Worm (Caenorhabditis elegans): ENCODE measurements around the gene C04C3.6.

The C04C3.6 gene

ce11 chrIV:3384593-3384992, 37.8 kb downstream of the C04C3.6 start (continued):
- TF ChIP-seq snpc-1.3 (tag; optimal IDR thresholded peaks at IDR 0.05; ENCODE audit: insufficient read depth) = no peak
- no peak for TF ChIP-seq ceh-79 (tag; optimal IDR thresholded peaks at IDR 0.05)
- no peak for TF ChIP-seq attf-6 (GFP tag; IDR thresholded peaks at IDR 0.05)
- no peak for TF ChIP-seq zim-3 (tag; optimal IDR thresholded peaks at IDR 0.05)
- TF ChIP-seq B0336.3 (GFP tag; IDR thresholded peaks at IDR 0.05) = peak; percentile 92
- TF ChIP-seq F49E8.2 (tag; optimal IDR thresholded peaks at IDR 0.05; ENCODE audit: insufficient read depth) = no peak
- peak; percentile 46 for TF ChIP-seq ZK185.1 (tag; optimal IDR thresholded peaks at IDR 0.05; ENCODE audit: poor library complexity, severe bottlenecking)
- TF ChIP-seq B0019.2 (GFP tag; conservative IDR thresholded peaks at IDR 0.05) = no peak
- TF ChIP-seq K12H6.12 (tag; optimal IDR thresholded peaks at IDR 0.05) = peak; percentile 86
- no peak for TF ChIP-seq aptf-2 (GFP tag; conservative IDR thresholded peaks at IDR 0.05)
- peak; percentile 63; the same call in 1 of the 2 replicates for TF ChIP-seq lin-26 (GFP tag; IDR thresholded peaks at IDR 0.05)
- peak; percentile 63 for TF ChIP-seq rcor-1 (GFP tag; IDR thresholded peaks at IDR 0.05)
- no peak for TF ChIP-seq sdz-38 (tag; optimal IDR thresholded peaks at IDR 0.05)
- TF ChIP-seq ztf-3 (GFP tag; optimal IDR thresholded peaks at IDR 0.05) = peak; percentile 78
- TF ChIP-seq dox-1 (GFP tag; IDR thresholded peaks at IDR 0.05) = peak; percentile 88
- no peak for TF ChIP-seq rec-8 (tag; optimal IDR thresholded peaks at IDR 0.05)
- peak; percentile 48 for TF ChIP-seq F22D6.2 (tag; optimal IDR thresholded peaks at IDR 0.05)
- TF ChIP-seq bed-1 (GFP tag; IDR thresholded peaks at IDR 0.05) = no peak
- no peak for TF ChIP-seq madf-3 (GFP tag; IDR thresholded peaks at IDR 0.05)
- no peak for TF ChIP-seq nhr-120 (GFP tag; IDR thresholded peaks at IDR 0.05)
- TF ChIP-seq ztf-18 (tag; optimal IDR thresholded peaks at IDR 0.05) = peak; percentile 27
- TF ChIP-seq lag-1 (GFP tag; IDR thresholded peaks at IDR 0.05) = no peak
- peak; percentile 72 for TF ChIP-seq nhr-80 (tag; optimal IDR thresholded peaks at IDR 0.05)
- peak; percentile 94 for TF ChIP-seq pbrm-1 (GFP tag; IDR thresholded peaks at IDR 0.05)
- peak; percentile 44 for TF ChIP-seq ztf-22 (GFP tag; optimal IDR thresholded peaks at IDR 0.05)
- TF ChIP-seq tbp1 (GFP tag; optimal IDR thresholded peaks at IDR 0.05) = peak; percentile 51
- peak; percentile 82 for TF ChIP-seq nfyb-1 (GFP tag; IDR thresholded peaks at IDR 0.05)
- peak; percentile 10 for TF ChIP-seq dpl-1 (GFP tag; optimal IDR thresholded peaks at IDR 0.05)
- TF ChIP-seq madf-10 (tag; optimal IDR thresholded peaks at IDR 0.05) = peak; percentile 71
- TF ChIP-seq Y53G8AR.9 (GFP tag; conservative IDR thresholded peaks at IDR 0.05) = peak; percentile 88
- 0 out of 2 replicates have a peak, but pooled peaks have one; percentile 29 for TF ChIP-seq hsf-1 (GFP tag; IDR thresholded peaks at IDR 0.05)
- TF ChIP-seq attf-3 (GFP tag; conservative IDR thresholded peaks at IDR 0.05) = peak; percentile 61; the same call in 1 of the 2 replicates
- TF ChIP-seq egl-44 (GFP tag; IDR thresholded peaks at IDR 0.05) = 0 out of 2 replicates have a peak, but pooled peaks have one; percentile 58
- no peak for TF ChIP-seq F55B11.4 (tag; optimal IDR thresholded peaks at IDR 0.05; ENCODE audit: borderline replicate concordance, insufficient read depth)
- TF ChIP-seq C06A6.2 (GFP tag; conservative IDR thresholded peaks at IDR 0.05) = peak; percentile 66
- no peak for TF ChIP-seq T07F8.4 (tag; optimal IDR thresholded peaks at IDR 0.05)
- TF ChIP-seq egrh-3 (GFP tag; IDR thresholded peaks at IDR 0.05) = 0 out of 2 replicates have a peak, but pooled peaks have one; percentile 23
- TF ChIP-seq mel-28 (tag; optimal IDR thresholded peaks at IDR 0.05; ENCODE audit: borderline replicate concordance) = no peak
- peak; percentile 37 for TF ChIP-seq B0035.1 (tag; optimal IDR thresholded peaks at IDR 0.05)
- TF ChIP-seq Y79H2A.3 (GFP tag; conservative IDR thresholded peaks at IDR 0.05) = no peak
- no peak for TF ChIP-seq B0261.1 (tag; optimal IDR thresholded peaks at IDR 0.05)
- peak; percentile 39 for TF ChIP-seq athp-1 (tag; optimal IDR thresholded peaks at IDR 0.05)
- no peak for TF ChIP-seq fkh-3 (tag; optimal IDR thresholded peaks at IDR 0.05)
- no peak for TF ChIP-seq snpc-4 (GFP tag; optimal IDR thresholded peaks at IDR 0.05)
- peak in 2 of 4 experiments; percentile 64 to 65 for TF ChIP-seq snpc-4 (tag; optimal IDR thresholded peaks at IDR 0.05)
- no peak for TF ChIP-seq sea-2 (GFP tag; IDR thresholded peaks at IDR 0.05)
- TF ChIP-seq rpc-1 (optimal IDR thresholded peaks at IDR 0.05) = no peak
- no peak for TF ChIP-seq rpc-1 (tag; optimal IDR thresholded peaks at IDR 0.05)
- TF ChIP-seq gei-17 (GFP tag; optimal IDR thresholded peaks at IDR 0.05) = peak; percentile 71
